Worm (Caenorhabditis elegans): ENCODE results near the gene Y62E10A.6.
A peak's percentile ranks its signal among the peaks of the same experiment; 100 is the strongest.

Gene Y62E10A.6

DNA sequence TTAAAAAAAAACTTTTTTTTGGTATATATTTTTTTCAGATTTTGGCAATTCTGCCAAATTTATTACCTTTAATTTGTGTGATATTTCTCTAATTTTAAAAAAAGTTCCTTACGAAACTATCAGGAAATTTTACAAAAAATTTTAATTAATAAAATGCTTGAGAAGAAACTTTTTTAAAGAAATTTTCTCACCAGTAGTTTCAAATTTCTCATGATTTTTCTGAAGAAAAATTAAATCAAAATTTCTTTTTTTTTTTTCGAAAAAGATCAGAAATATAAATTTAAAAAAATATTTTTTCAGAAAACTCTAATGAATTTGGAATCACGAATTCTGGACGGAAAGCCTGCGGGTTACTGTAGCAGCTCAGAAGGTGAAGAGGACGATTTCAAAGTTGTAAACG lies 5.9 kb downstream of the Y62E10A.6 start, which contains the start of gene mau-8:
Gene mau-8 (plus strand): TSS at position 301 of the 400 bp plus-strand sequence.
- TF ChIP-seq attf-4 (tag; optimal IDR thresholded peaks at IDR 0.05) = no peak
- no peak for TF ChIP-seq dmd-9 (GFP tag; IDR thresholded peaks at IDR 0.05)
- TF ChIP-seq ces-1 (GFP tag; optimal IDR thresholded peaks at IDR 0.05) = no peak
- no peak for TF ChIP-seq daf-16 (GFP tag; optimal IDR thresholded peaks at IDR 0.05)
- TF ChIP-seq daf-16 (tag; optimal IDR thresholded peaks at IDR 0.05) = no peak
- TF ChIP-seq D1046.2 (GFP tag; IDR thresholded peaks at IDR 0.05) = no peak
- TF ChIP-seq pqm-1 (tag; optimal IDR thresholded peaks at IDR 0.05) = no peak
- no peak for TF ChIP-seq lir-3 (tag; optimal IDR thresholded peaks at IDR 0.05)
- TF ChIP-seq ama-1 (optimal IDR thresholded peaks at IDR 0.05) = no peak
- TF ChIP-seq ceh-62 (tag; optimal IDR thresholded peaks at IDR 0.05) = no peak
- TF ChIP-seq duxl-1 (tag; optimal IDR thresholded peaks at IDR 0.05; ENCODE audit: poor library complexity) = no peak
- no peak for TF ChIP-seq php-3 (GFP tag; IDR thresholded peaks at IDR 0.05)
- no peak for TF ChIP-seq nhr-76 (tag; optimal IDR thresholded peaks at IDR 0.05)

DNA sequence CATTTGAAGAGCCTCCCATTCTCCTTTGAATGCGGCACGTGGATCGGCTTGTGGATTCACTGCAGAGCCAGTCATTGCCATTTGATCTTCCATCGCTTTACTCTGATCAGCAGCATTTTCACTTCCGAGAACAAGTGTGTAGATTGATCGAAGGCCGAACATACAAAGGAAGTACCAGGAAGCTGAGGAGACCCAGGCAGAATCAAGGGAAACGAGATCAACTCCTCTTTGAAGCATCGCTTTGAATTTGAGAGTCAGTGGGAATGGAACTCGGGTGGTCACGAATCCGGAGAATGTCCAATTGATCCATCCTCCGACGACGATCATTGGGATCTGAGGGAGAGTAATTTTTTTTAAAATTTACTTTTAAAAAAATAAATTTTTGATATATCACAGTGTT lies 8.7 kb downstream of the Y62E10A.6 start:
- TF ChIP-seq lin-13 (GFP tag; optimal IDR thresholded peaks at IDR 0.05) (no peak), spr-1 (tag; optimal IDR thresholded peaks at IDR 0.05) (no peak), daf-16 (GFP tag; optimal IDR thresholded peaks at IDR 0.05) (no peak), daf-16 (tag; optimal IDR thresholded peaks at IDR 0.05) (no peak), daf-8 (GFP tag; IDR thresholded peaks at IDR 0.05) (no peak), snpc-1.2 (GFP tag; IDR thresholded peaks at IDR 0.05) (no peak), ceh-62 (tag; optimal IDR thresholded peaks at IDR 0.05) (no peak), spr-3 (GFP tag; optimal IDR thresholded peaks at IDR 0.05) (no peak), pqm-1 (tag; optimal IDR thresholded peaks at IDR 0.05) (no peak), set-16 (GFP tag; IDR thresholded peaks at IDR 0.05) (no peak), T20F7.1 (GFP tag; optimal IDR thresholded peaks at IDR 0.05) (no peak), duxl-1 (tag; optimal IDR thresholded peaks at IDR 0.05; ENCODE audit: poor library complexity) (no peak), lir-3 (tag; optimal IDR thresholded peaks at IDR 0.05) (no peak), ZK546.5 (tag; optimal IDR thresholded peaks at IDR 0.05) (no peak), mdl-1 (tag; optimal IDR thresholded peaks at IDR 0.05) (no peak), egl-27 (tag; optimal IDR thresholded peaks at IDR 0.05) (no peak)

DNA sequence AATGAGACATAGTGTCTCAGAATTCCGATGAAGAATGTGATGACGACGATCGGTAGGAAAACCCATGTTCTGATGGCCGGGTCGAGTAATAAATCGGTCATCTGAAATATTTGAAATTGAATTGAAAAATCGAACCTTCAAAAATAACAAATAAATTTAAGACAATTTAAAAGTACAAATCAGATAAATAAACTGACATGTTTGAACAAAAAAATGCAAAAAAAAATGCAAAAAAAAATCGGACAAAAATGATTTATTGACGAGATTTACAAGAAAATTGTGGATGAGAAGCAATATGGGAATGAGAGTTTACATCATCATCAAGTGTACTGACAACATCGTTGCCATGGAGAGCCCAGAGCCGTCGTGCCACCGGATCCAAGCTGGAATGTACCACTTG lies 10.0 kb downstream of the Y62E10A.6 start, which contains the start of gene emc-3:
Gene emc-3 (minus strand): TSS at position 101 of the 400 bp plus-strand sequence.
- TF ChIP-seq zip-2 (tag; optimal IDR thresholded peaks at IDR 0.05) (no peak), nhr-76 (tag; optimal IDR thresholded peaks at IDR 0.05) (no peak), tag-97 (GFP tag; IDR thresholded peaks at IDR 0.05) (no peak), mxl-2 (GFP tag; conservative IDR thresholded peaks at IDR 0.05) (no peak), ceh-32 (tag; optimal IDR thresholded peaks at IDR 0.05; ENCODE audit: poor library complexity) (no peak), skn-1 (tag; optimal IDR thresholded peaks at IDR 0.05) (no peak)

DNA sequence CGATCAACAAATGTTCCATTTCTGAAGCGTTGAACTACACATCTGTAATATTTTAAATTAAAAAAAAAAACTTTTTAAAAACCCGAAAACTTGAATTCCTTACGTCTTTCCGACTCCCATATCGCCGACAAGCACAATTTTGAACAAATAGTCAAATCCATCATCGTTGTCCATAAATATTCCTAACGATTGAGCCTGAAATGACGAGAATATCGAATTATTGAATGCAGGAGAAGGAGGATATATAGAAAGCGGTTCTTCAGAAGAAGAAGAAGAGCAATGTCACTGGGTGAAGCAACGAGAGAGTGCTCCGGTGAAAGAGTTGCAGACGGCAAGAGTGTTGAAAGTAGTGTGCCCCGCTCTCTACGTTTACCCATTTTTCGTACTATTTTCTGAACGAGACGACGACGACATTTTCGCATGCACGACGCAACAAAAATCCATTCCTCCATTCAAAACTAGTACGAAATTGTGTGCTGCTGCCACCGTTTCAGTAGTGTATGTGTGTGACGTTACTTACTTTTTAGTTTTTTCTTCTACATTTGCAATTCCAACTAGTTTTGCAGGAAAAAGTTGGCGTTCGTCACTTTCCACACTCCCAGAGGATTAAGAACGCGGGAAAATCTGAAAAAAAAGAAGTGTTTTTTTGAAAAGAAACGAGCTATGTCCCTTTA lies 12.1 kb downstream of the Y62E10A.6 start, which contains the start of gene rab-19:
Gene rab-19 (minus strand): TSS at position 624 of the 674 bp plus-strand sequence.
- peak in 1 of 2 experiments; percentile 19 for TF ChIP-seq hif-1 (tag; optimal IDR thresholded peaks at IDR 0.05)
- TF ChIP-seq ZK546.5 (tag; optimal IDR thresholded peaks at IDR 0.05) = no peak
- TF ChIP-seq hmg-1.1 (GFP tag; IDR thresholded peaks at IDR 0.05) = 0 out of 2 replicates have a peak, but pooled peaks have one; percentile 40
- TF ChIP-seq mep-1 (tag; optimal IDR thresholded peaks at IDR 0.05) = peak; percentile 10
- peak; percentile 32; the same call in 1 of the 2 replicates for TF ChIP-seq lin-38 (GFP tag; IDR thresholded peaks at IDR 0.05)
- TF ChIP-seq aha-1 (tag) = peak; percentile 60
- no peak for TF ChIP-seq Y105C5A.15 (GFP tag; IDR thresholded peaks at IDR 0.05)

Data from whole organism, L4 larva.